Worm (Caenorhabditis elegans) whole organism, L1 larva: Measurements from ENCODE around the gene frpr-13.

Experiments
- C16A3.4 ChIP-seq: fragments of 150-350 bp; optimal IDR thresholded peaks from 2 replicates; lab custom pipeline; 2014; ENCODE audit warnings: missing biosample characterization, missing genetic modification characterization
- aha-1 ChIP-seq: fragments of 150-350 bp; optimal IDR thresholded peaks from 2 replicates; lab custom pipeline; 2014; ENCODE audit warnings: missing biosample characterization, missing genetic modification characterization
- aly-2 ChIP-seq: fragments of 150-350 bp; optimal IDR thresholded peaks from 2 replicates; lab custom pipeline; 2014; ENCODE audit warnings: missing biosample characterization, missing genetic modification characterization
- ama-1 ChIP-seq: fragments of 150-350 bp; optimal IDR thresholded peaks from 2 replicates; lab custom pipeline; 2014
- ceh-63 ChIP-seq: fragments of 200-800 bp; sonication (Bioruptor generic); optimal IDR thresholded peaks from 2 replicates; lab custom pipeline; 2018; ENCODE audit warnings: mild to moderate bottlenecking, missing genetic modification characterization, missing compliant biosample characterization
- ceh-90 ChIP-seq: sonication (generic microtip); optimal IDR thresholded peaks from 2 replicates; lab custom pipeline; 2016; ENCODE audit warnings: missing genetic modification characterization, missing compliant biosample characterization
- ces-1 ChIP-seq: fragments of 150-350 bp; optimal IDR thresholded peaks from 2 replicates; lab custom pipeline; 2014; ENCODE audit warnings: missing biosample characterization, missing genetic modification reagents, missing genetic modification characterization
- efl-3 ChIP-seq: fragments of 200-800 bp; sonication (Bioruptor generic); optimal IDR thresholded peaks from 2 replicates; lab custom pipeline; 2018; ENCODE audit warnings: mild to moderate bottlenecking, missing genetic modification characterization, missing compliant biosample characterization
- egl-13 ChIP-seq: sonication (generic microtip); optimal IDR thresholded peaks from 2 replicates; lab custom pipeline; 2016; ENCODE audit warnings: missing genotype, missing genetic modification reagents, missing genetic modification characterization, missing compliant biosample characterization
- egl-27 ChIP-seq, 2 experiments: fragments of 150-350 bp in 1 of 2; sonication (generic microtip); optimal IDR thresholded peaks; 3 replicates each; lab custom pipeline; 2017 to 2018; ENCODE audit warnings: missing biosample characterization in 2 of 2, missing genetic modification characterization in 2 of 2, missing genetic modification reagents in 2 of 2
- elt-2 ChIP-seq: sonication (generic microtip); optimal IDR thresholded peaks from 2 replicates; lab custom pipeline; 2016; ENCODE audit warnings: missing genetic modification characterization, mild to moderate bottlenecking, inconsistent platforms, missing compliant biosample characterization, missing genetic modification reagents
- ets-5 ChIP-seq: fragments of 200-800 bp; sonication (Bioruptor generic); IDR thresholded peaks from 2 replicates; pipeline ENCODE4 v1.3.6; 2022; ENCODE audit warnings: missing genetic modification characterization, missing compliant biosample characterization
- fkh-10 ChIP-seq: sonication (generic microtip); optimal IDR thresholded peaks from 2 replicates; lab custom pipeline; 2017; ENCODE audit warnings: missing biosample characterization, missing genetic modification reagents, missing genetic modification characterization
- fkh-4 ChIP-seq: sonication (generic microtip); optimal IDR thresholded peaks from 2 replicates; lab custom pipeline; 2016; ENCODE audit warnings: missing compliant biosample characterization, missing genetic modification characterization, borderline replicate concordance
- fkh-8 ChIP-seq: sonication (generic microtip); optimal IDR thresholded peaks from 2 replicates; lab custom pipeline; 2016; ENCODE audit warnings: mild to moderate bottlenecking, missing genetic modification characterization, missing compliant biosample characterization
- grh-1 ChIP-seq: fragments of 200-800 bp; sonication (Bioruptor generic); IDR thresholded peaks from 2 replicates; pipeline ENCODE4 v1.3.6; 2022; ENCODE audit warnings: missing genetic modification reagents, missing genetic modification characterization, missing compliant biosample characterization
- hlh-17 ChIP-seq: fragments of 200-800 bp; sonication (Bioruptor generic); optimal IDR thresholded peaks from 2 replicates; lab custom pipeline; 2018; ENCODE audit warnings: missing genetic modification characterization, mild to moderate bottlenecking, missing compliant biosample characterization, moderate library complexity, borderline replicate concordance
- hlh-4 ChIP-seq: sonication (generic microtip); optimal IDR thresholded peaks from 2 replicates; lab custom pipeline; 2016; ENCODE audit warnings: mild to moderate bottlenecking, missing genetic modification characterization, missing compliant biosample characterization
- hpl-2 ChIP-seq: fragments of 150-350 bp; optimal IDR thresholded peaks from 2 replicates; lab custom pipeline; 2014; ENCODE audit warnings: missing biosample characterization, missing genetic modification reagents, missing genetic modification characterization
- irx-1 ChIP-seq: sonication (generic microtip); optimal IDR thresholded peaks from 2 replicates; lab custom pipeline; 2016; ENCODE audit warnings: missing genetic modification characterization, missing compliant biosample characterization
- isw-1 ChIP-seq: fragments of 200-800 bp; sonication (Bioruptor generic); IDR thresholded peaks from 2 replicates; pipeline ENCODE4 v1.3.6; 2022; ENCODE audit warnings: missing genetic modification characterization, missing compliant biosample characterization
- jun-1 ChIP-seq: fragments of 150-350 bp; optimal IDR thresholded peaks from 2 replicates; lab custom pipeline; 2014; ENCODE audit warnings: missing biosample characterization, missing genetic modification reagents, missing genetic modification characterization
- lin-14 ChIP-seq: fragments of 200-800 bp; sonication (Bioruptor generic); optimal IDR thresholded peaks from 2 replicates; lab custom pipeline; 2018; ENCODE audit warnings: mild to moderate bottlenecking, missing genetic modification characterization, moderate library complexity, missing compliant biosample characterization
- lin-35 ChIP-seq, 2 experiments: fragments of 150-350 bp; optimal IDR thresholded peaks; 2 replicates each; lab custom pipeline; 2014; ENCODE audit warnings: missing biosample characterization in 2 of 2, missing genetic modification characterization in 2 of 2, missing genetic modification reagents in 2 of 2
- lsy-2 ChIP-seq, 2 experiments: fragments of 150-350 bp; optimal IDR thresholded peaks; 2 replicates each; lab custom pipeline; 2014; ENCODE audit warnings: missing biosample characterization in 2 of 2, missing genetic modification characterization in 2 of 2
- mab-9 ChIP-seq: fragments of 200-800 bp; sonication (Bioruptor generic); IDR thresholded peaks from 2 replicates; pipeline ENCODE4 v1.3.6; 2022; ENCODE audit warnings: missing genetic modification reagents, missing genetic modification characterization, missing compliant biosample characterization
- mef-2 ChIP-seq: fragments of 150-350 bp; optimal IDR thresholded peaks from 2 replicates; lab custom pipeline; 2014; ENCODE audit warnings: missing biosample characterization, missing genetic modification characterization
- mep-1 ChIP-seq: fragments of 150-350 bp; optimal IDR thresholded peaks from 2 replicates; lab custom pipeline; 2014; ENCODE audit warnings: missing biosample characterization, missing genetic modification characterization
- nhr-11 ChIP-seq: fragments of 150-350 bp; optimal IDR thresholded peaks from 2 replicates; lab custom pipeline; 2014; ENCODE audit warnings: missing biosample characterization, missing genetic modification characterization
- nhr-12 ChIP-seq: sonication (generic microtip); optimal IDR thresholded peaks from 2 replicates; lab custom pipeline; 2017; ENCODE audit warnings: missing biosample characterization, missing genetic modification characterization
- nhr-19 ChIP-seq: fragments of 200-800 bp; sonication (Bioruptor generic); conservative IDR thresholded peaks from 2 replicates; pipeline ENCODE4 v1.3.6; 2022; ENCODE audit warnings: missing genetic modification characterization, missing compliant biosample characterization
- nhr-20 ChIP-seq: sonication (generic microtip); optimal IDR thresholded peaks from 2 replicates; lab custom pipeline; 2016; ENCODE audit warnings: mild to moderate bottlenecking, missing genetic modification characterization, missing compliant biosample characterization
- nhr-237 ChIP-seq: fragments of 150-350 bp; optimal IDR thresholded peaks from 2 replicates; lab custom pipeline; 2014; ENCODE audit warnings: missing biosample characterization, missing genetic modification characterization
- nhr-28 ChIP-seq: fragments of 150-350 bp; optimal IDR thresholded peaks from 2 replicates; lab custom pipeline; 2014; ENCODE audit warnings: missing biosample characterization, missing genetic modification characterization
- nhr-71 ChIP-seq: sonication (generic microtip); optimal IDR thresholded peaks from 2 replicates; lab custom pipeline; 2016; ENCODE audit warnings: mild to moderate bottlenecking, missing genetic modification characterization, moderate library complexity, missing compliant biosample characterization
- nhr-84 ChIP-seq: sonication (generic microtip); optimal IDR thresholded peaks from 2 replicates; lab custom pipeline; 2017; ENCODE audit warnings: missing biosample characterization, missing genetic modification characterization
- nhr-90 ChIP-seq: sonication (generic microtip); optimal IDR thresholded peaks from 2 replicates; lab custom pipeline; 2016; ENCODE audit warnings: mild to moderate bottlenecking, missing genetic modification characterization, missing compliant biosample characterization; ENCODE audit not compliant: poor library complexity
- pag-3 ChIP-seq: sonication (generic microtip); optimal IDR thresholded peaks from 2 replicates; lab custom pipeline; 2017; ENCODE audit warnings: missing genetic modification characterization, mild to moderate bottlenecking, missing compliant biosample characterization, antibody characterized with exemption, borderline replicate concordance; ENCODE audit not compliant: insufficient read depth
- pax-3 ChIP-seq: fragments of 200-800 bp; sonication (Bioruptor generic); optimal IDR thresholded peaks from 2 replicates; lab custom pipeline; 2018; ENCODE audit warnings: mild to moderate bottlenecking, missing genetic modification characterization, moderate library complexity, missing compliant biosample characterization
- rnt-1 ChIP-seq: sonication (generic microtip); optimal IDR thresholded peaks from 2 replicates; lab custom pipeline; 2016; ENCODE audit warnings: mild to moderate bottlenecking, missing genetic modification characterization, moderate library complexity, missing compliant biosample characterization
- snpc-4 ChIP-seq: fragments of 150-350 bp; optimal IDR thresholded peaks from 2 replicates; lab custom pipeline; 2014; ENCODE audit warnings: missing biosample characterization, missing genetic modification characterization
- sox-4 ChIP-seq: sonication (generic microtip); optimal IDR thresholded peaks from 2 replicates; lab custom pipeline; 2016; ENCODE audit warnings: missing genetic modification characterization, missing compliant biosample characterization
- sptf-1 ChIP-seq: fragments of 150-350 bp; optimal IDR thresholded peaks from 2 replicates; lab custom pipeline; 2014; ENCODE audit warnings: missing biosample characterization, missing genetic modification characterization
- swsn-7 ChIP-seq: sonication (generic microtip); optimal IDR thresholded peaks from 2 replicates; lab custom pipeline; 2016; ENCODE audit warnings: missing genetic modification characterization, missing compliant biosample characterization
- tbx-2 ChIP-seq: sonication (generic microtip); optimal IDR thresholded peaks from 2 replicates; lab custom pipeline; 2016; ENCODE audit warnings: missing genetic modification characterization, missing compliant biosample characterization
- unc-30 ChIP-seq: sonication (generic microtip); optimal IDR thresholded peaks from 2 replicates; lab custom pipeline; 2017; ENCODE audit warnings: missing biosample characterization, missing genetic modification characterization
- unc-86 ChIP-seq: sonication (generic microtip); optimal IDR thresholded peaks from 2 replicates; lab custom pipeline; 2016; ENCODE audit warnings: missing genetic modification characterization, missing compliant biosample characterization
- vab-15 ChIP-seq: sonication (generic microtip); optimal IDR thresholded peaks from 2 replicates; lab custom pipeline; 2017; ENCODE audit warnings: missing genotype, mild to moderate bottlenecking, missing genetic modification characterization, missing compliant biosample characterization
- zag-1 ChIP-seq: fragments of 150-350 bp; optimal IDR thresholded peaks from 2 replicates; lab custom pipeline; 2014; ENCODE audit warnings: missing biosample characterization, missing genetic modification characterization
- zip-4 ChIP-seq: fragments of 200-800 bp; sonication (Bioruptor generic); optimal IDR thresholded peaks from 2 replicates; lab custom pipeline; 2018; ENCODE audit warnings: mild to moderate bottlenecking, missing genetic modification characterization, moderate library complexity, missing compliant biosample characterization
- ztf-4 ChIP-seq: fragments of 150-350 bp; optimal IDR thresholded peaks from 2 replicates; lab custom pipeline; 2014; ENCODE audit warnings: missing biosample characterization, missing genetic modification characterization

Gene frpr-13

ce11 chrV:8935104-8935503 lies 36.2 kb downstream of the frpr-13 start (continued):
- TF ChIP-seq snpc-4 (no peak), rnt-1 (tag; lab: Kevin White, UChicago) (no peak), hlh-17 (GFP tag; lab: Kevin White, UChicago) (no peak), ceh-63 (no peak), unc-86 (no peak), sptf-1 (tag; lab: Kevin White, UChicago) (no peak), nhr-84 (tag; lab: Kevin White, UChicago) (no peak), nhr-237 (tag; lab: Kevin White, UChicago) (no peak)

- TF ChIP-seq nhr-71 (peak; percentile 96), rnt-1 (tag; lab: Kevin White, UChicago) (peak; percentile 86), egl-27 (tag; optimal IDR thresholded peaks at IDR 0.05; lab: Kevin White, UChicago) (peak in 1 of 2 experiments; percentile 8), C16A3.4 (tag; lab: Kevin White, UChicago) (peak; percentile 73), nhr-237 (tag; lab: Kevin White, UChicago) (peak; percentile 75), nhr-11 (tag; lab: Kevin White, UChicago) (peak; percentile 41), hpl-2 (GFP tag; lab: Kevin White, UChicago) (no peak), nhr-20 (tag; lab: Kevin White, UChicago) (peak; percentile 96), vab-15 (tag; lab: Kevin White, UChicago) (no peak), nhr-90 (tag; lab: Kevin White, UChicago) (peak; percentile 92), elt-2 (peak; percentile 63), egl-13 (tag; lab: Kevin White, UChicago) (no peak), unc-30 (tag; lab: Kevin White, UChicago) (no peak), pax-3 (tag; lab: Kevin White, UChicago) (no peak), ces-1 (no peak), pag-3 (tag; lab: Kevin White, UChicago) (no peak), ama-1 (lab: Kevin White, UChicago) (no peak), fkh-10 (GFP tag; lab: Kevin White, UChicago) (no peak), nhr-12 (tag; lab: Kevin White, UChicago) (no peak), tbx-2 (tag; lab: Kevin White, UChicago) (peak; percentile 84), lin-14 (GFP tag; lab: Kevin White, UChicago) (peak; percentile 94), nhr-28 (tag; lab: Kevin White, UChicago) (no peak), fkh-4 (tag; lab: Kevin White, UChicago) (no peak), unc-86 (no peak), grh-1 (peak; percentile 71), sox-4 (tag; lab: Kevin White, UChicago) (no peak), nhr-84 (tag; lab: Kevin White, UChicago) (no peak), isw-1 (GFP tag; lab: Robert Waterston, UW) (peak; percentile 9; the same call in 1 of the 2 replicates), jun-1 (tag; lab: Kevin White, UChicago) (peak; percentile 54), hlh-17 (GFP tag; lab: Kevin White, UChicago) (no peak), aly-2 (tag; lab: Kevin White, UChicago) (no peak), ets-5 (no peak), aha-1 (tag; lab: Kevin White, UChicago) (peak; percentile 8), lin-35 (GFP tag; optimal IDR thresholded peaks at IDR 0.05; lab: Kevin White, UChicago) (peak; percentile 52 to 73), mep-1 (tag; lab: Kevin White, UChicago) (peak; percentile 90), ceh-90 (tag; lab: Kevin White, UChicago) (no peak), mab-9 (GFP tag; lab: Robert Waterston, UW) (peak; percentile 59; the same call in 1 of the 2 replicates), hlh-4 (tag; lab: Kevin White, UChicago) (no peak), zip-4 (GFP tag; lab: Kevin White, UChicago) (peak; percentile 75), mef-2 (tag; lab: Kevin White, UChicago) (no peak), ztf-4 (tag; lab: Kevin White, UChicago) (peak; percentile 74), nhr-19 (GFP tag; lab: Robert Waterston, UW) (peak; percentile 90), lsy-2 (tag; optimal IDR thresholded peaks at IDR 0.05; lab: Kevin White, UChicago) (peak; percentile 58 to 79), zag-1 (tag; lab: Kevin White, UChicago) (no peak), swsn-7 (tag; lab: Kevin White, UChicago) (peak; percentile 90), irx-1 (tag; lab: Kevin White, UChicago) (peak; percentile 55), efl-3 (GFP tag; lab: Kevin White, UChicago) (no peak), fkh-8 (tag; lab: Kevin White, UChicago) (no peak)
Measured at ce11 chrV:8936184-8936589, 37.3 kb downstream of the frpr-13 start, which contains the start of gene unc-23. unc-23 (plus strand) TSS chrV:8936359.
